Fruit fly (Drosophila melanogaster): Measurements from ENCODE around the gene Strip.

Strip gene

dm6 chr3L:3369256-3369655 lies 40.6 kb upstream of the Strip start, which contains the start of gene Drs:
Gene Drs, plus strand, starts transcription at chr3L:3369556.
- TF ChIP-seq brk (GFP tag; optimal IDR thresholded peaks at IDR 0.05) (no peak), psq (GFP tag; optimal IDR thresholded peaks at IDR 0.05) (no peak), rgr (GFP tag; optimal IDR thresholded peaks at IDR 0.05) (no peak), Rel (GFP tag; optimal IDR thresholded peaks at IDR 0.05) (no peak), Rel (tag; optimal IDR thresholded peaks at IDR 0.05) (peak; percentile 64), ey (GFP tag; optimal IDR thresholded peaks at IDR 0.05) (no peak), usp (GFP tag; optimal IDR thresholded peaks at IDR 0.05) (no peak), foxo (GFP tag; optimal IDR thresholded peaks at IDR 0.05) (no peak), Hr83 (GFP tag; optimal IDR thresholded peaks at IDR 0.05; ENCODE audit: poor library complexity, severe bottlenecking) (no peak), HLH106 (tag; optimal IDR thresholded peaks at IDR 0.05) (no peak)

- no peak for TF ChIP-seq dsf (GFP tag; optimal IDR thresholded peaks at IDR 0.05; ENCODE audit: borderline replicate concordance)
- no peak for TF ChIP-seq sv (GFP tag; optimal IDR thresholded peaks at IDR 0.05)
- no peak for TF ChIP-seq tai (GFP tag; optimal IDR thresholded peaks at IDR 0.05)
- TF ChIP-seq HLH106 (tag; optimal IDR thresholded peaks at IDR 0.05), result no peak
- TF ChIP-seq OdsH (GFP tag; optimal IDR thresholded peaks at IDR 0.05), result no peak
- TF ChIP-seq Hr78 (GFP tag; optimal IDR thresholded peaks at IDR 0.05), result no peak
- no peak for TF ChIP-seq Hnf4 (GFP tag; optimal IDR thresholded peaks at IDR 0.05)
- TF ChIP-seq ey (GFP tag; optimal IDR thresholded peaks at IDR 0.05), result no peak
- no peak for TF ChIP-seq pan (optimal IDR thresholded peaks at IDR 0.05)
- TF ChIP-seq Vsx2 (GFP tag; optimal IDR thresholded peaks at IDR 0.05; ENCODE audit: partially characterized antibody), result no peak
- no peak for TF ChIP-seq jim (GFP tag; optimal IDR thresholded peaks at IDR 0.05)
- TF ChIP-seq N (GFP tag; optimal IDR thresholded peaks at IDR 0.05), result no peak
Observed at dm6 chr3L:3353297-3353696, 24.6 kb upstream of the Strip start.

- TF ChIP-seq sage (GFP tag; optimal IDR thresholded peaks at IDR 0.05), result no peak
- no peak for TF ChIP-seq Hr83 (GFP tag; optimal IDR thresholded peaks at IDR 0.05; ENCODE audit: poor library complexity, severe bottlenecking)
- no peak for TF ChIP-seq ey (GFP tag; optimal IDR thresholded peaks at IDR 0.05)
- no peak for TF ChIP-seq Dfd (GFP tag; optimal IDR thresholded peaks at IDR 0.05)
- no peak for TF ChIP-seq dl (GFP tag; optimal IDR thresholded peaks at IDR 0.05; ENCODE audit: insufficient read depth in 1 of 2, partially characterized antibody in 2 of 2)
- no peak for TF ChIP-seq CrebA (GFP tag; optimal IDR thresholded peaks at IDR 0.05; ENCODE audit: borderline replicate concordance)
- no peak for TF ChIP-seq Hnf4 (GFP tag; optimal IDR thresholded peaks at IDR 0.05)
- no peak for TF ChIP-seq Dif (GFP tag; optimal IDR thresholded peaks at IDR 0.05; ENCODE audit: partially characterized antibody)
- no peak for TF ChIP-seq foxo (GFP tag; optimal IDR thresholded peaks at IDR 0.05)
- no peak for TF ChIP-seq tai (GFP tag; optimal IDR thresholded peaks at IDR 0.05)
- no peak for TF ChIP-seq sv (GFP tag; optimal IDR thresholded peaks at IDR 0.05)
Observed at dm6 chr3L:3352516-3352915, 23.8 kb upstream of the Strip start.

- no peak for TF ChIP-seq Hr78 (GFP tag; optimal IDR thresholded peaks at IDR 0.05)
- TF ChIP-seq lola (GFP tag; optimal IDR thresholded peaks at IDR 0.05), result no peak
- TF ChIP-seq sv (GFP tag; optimal IDR thresholded peaks at IDR 0.05), result no peak
- TF ChIP-seq pan (optimal IDR thresholded peaks at IDR 0.05), result no peak
- TF ChIP-seq GATAd (GFP tag; optimal IDR thresholded peaks at IDR 0.05), result no peak
- no peak for TF ChIP-seq Hr83 (GFP tag; optimal IDR thresholded peaks at IDR 0.05; ENCODE audit: poor library complexity, severe bottlenecking)
- no peak for TF ChIP-seq woc (GFP tag; optimal IDR thresholded peaks at IDR 0.05)
- no peak for TF ChIP-seq psq (GFP tag; optimal IDR thresholded peaks at IDR 0.05)
- TF ChIP-seq dl (GFP tag; optimal IDR thresholded peaks at IDR 0.05; ENCODE audit: insufficient read depth in 1 of 2, partially characterized antibody in 2 of 2), result no peak
- no peak for TF ChIP-seq CrebA (GFP tag; optimal IDR thresholded peaks at IDR 0.05; ENCODE audit: borderline replicate concordance)
- no peak for TF ChIP-seq Hnf4 (GFP tag; optimal IDR thresholded peaks at IDR 0.05)
- TF ChIP-seq Dfd (GFP tag; optimal IDR thresholded peaks at IDR 0.05), result no peak
- no peak for TF ChIP-seq Sp1 (GFP tag; optimal IDR thresholded peaks at IDR 0.05)
- TF ChIP-seq Abd-B (GFP tag; optimal IDR thresholded peaks at IDR 0.05), result no peak
- TF ChIP-seq Dif (GFP tag; optimal IDR thresholded peaks at IDR 0.05; ENCODE audit: partially characterized antibody), result no peak
- TF ChIP-seq usp (GFP tag; optimal IDR thresholded peaks at IDR 0.05), result no peak
- TF ChIP-seq Jra (GFP tag; optimal IDR thresholded peaks at IDR 0.05), result no peak
- no peak for TF ChIP-seq dsf (GFP tag; optimal IDR thresholded peaks at IDR 0.05; ENCODE audit: borderline replicate concordance)
- TF ChIP-seq h (GFP tag; optimal IDR thresholded peaks at IDR 0.05), result no peak
- TF ChIP-seq sage (GFP tag; optimal IDR thresholded peaks at IDR 0.05), result no peak
Observed at dm6 chr3L:3351814-3352359, 23.2 kb upstream of the Strip start.

Measured in whole organism, wandering third instar larva.